Worm (Caenorhabditis elegans): Measurements from ENCODE around the gene argk-1.

DNA sequence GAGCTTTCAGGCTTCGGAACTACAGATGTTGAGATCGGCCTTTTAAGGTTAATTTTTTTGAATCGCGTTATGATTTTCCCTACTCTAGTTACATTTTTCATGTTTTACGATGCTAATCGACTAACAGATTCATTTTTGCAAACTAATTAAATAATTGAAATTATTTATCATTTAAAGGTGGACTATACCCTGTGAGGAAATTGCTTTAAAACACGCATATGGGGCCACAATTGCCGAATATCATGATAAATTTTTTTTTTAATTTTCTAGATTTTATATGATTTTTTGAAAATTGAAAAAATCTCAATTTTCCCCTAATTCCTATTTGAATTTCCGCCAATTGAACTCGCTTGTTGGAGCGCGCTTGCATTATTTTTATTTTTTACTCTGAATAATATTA, 41.7 kb upstream of the argk-1 start, which contains the start of gene fbxa-100:
- no peak for TF ChIP-seq scrt-1 (GFP tag; IDR thresholded peaks at IDR 0.05)
- TF ChIP-seq tbx-37 (GFP tag; conservative IDR thresholded peaks at IDR 0.05): no peak
- TF ChIP-seq ama-1 (optimal IDR thresholded peaks at IDR 0.05): no peak
- no peak for TF ChIP-seq F13C5.2 (tag; optimal IDR thresholded peaks at IDR 0.05)
- TF ChIP-seq tra-4 (tag; optimal IDR thresholded peaks at IDR 0.05): no peak
- no peak for TF ChIP-seq hmbx-1 (tag; optimal IDR thresholded peaks at IDR 0.05)
- no peak for TF ChIP-seq tbx-11 (GFP tag; IDR thresholded peaks at IDR 0.05)
- TF ChIP-seq B0310.2 (tag; optimal IDR thresholded peaks at IDR 0.05): no peak
- TF ChIP-seq hmg-4 (GFP tag; optimal IDR thresholded peaks at IDR 0.05): no peak
- no peak for TF ChIP-seq hnd-1 (tag; optimal IDR thresholded peaks at IDR 0.05)
- TF ChIP-seq flt-1 (GFP tag; IDR thresholded peaks at IDR 0.05): no peak
- no peak for TF ChIP-seq sea-1 (GFP tag; conservative IDR thresholded peaks at IDR 0.05)
- no peak for TF ChIP-seq ets-7 (tag; optimal IDR thresholded peaks at IDR 0.05)
- no peak for TF ChIP-seq ceh-36 (tag; optimal IDR thresholded peaks at IDR 0.05)
